Worm (Caenorhabditis elegans) whole organism, L2 larva: ENCODE measurements around the gene dur-1.

Experiments used
- F13H6.1 ChIP-seq: sonication (generic microtip); optimal IDR thresholded peaks from 2 replicates; lab custom pipeline; 2016; ENCODE audit warnings: missing genetic modification characterization, missing compliant biosample characterization
- ama-1 ChIP-seq: fragments of 150-350 bp; optimal IDR thresholded peaks from 2 replicates; lab custom pipeline; 2018; ENCODE audit warnings: inconsistent platforms
- gmeb-1 ChIP-seq: fragments of 150-350 bp; optimal IDR thresholded peaks from 2 replicates; lab custom pipeline; 2014; ENCODE audit warnings: missing biosample characterization, missing genetic modification characterization
- lin-11 ChIP-seq: fragments of 150-350 bp; sonication (generic microtip); optimal IDR thresholded peaks from 2 replicates; lab custom pipeline; 2014; ENCODE audit warnings: missing biosample characterization, missing genetic modification characterization, inconsistent platforms, mixed read lengths
- mdl-1 ChIP-seq, 2 experiments: fragments of 150-350 bp in 1 of 2; sonication (generic microtip) in 1 of 2; optimal IDR thresholded peaks; 2 replicates each; lab custom pipeline; 2017; ENCODE audit warnings: missing biosample characterization in 2 of 2, missing genetic modification characterization in 2 of 2
- nhr-12 ChIP-seq: fragments of 150-350 bp; optimal IDR thresholded peaks from 2 replicates; lab custom pipeline; 2014; ENCODE audit warnings: missing biosample characterization, missing genetic modification characterization
- nhr-129 ChIP-seq: fragments of 150-350 bp; optimal IDR thresholded peaks from 2 replicates; lab custom pipeline; 2014; ENCODE audit warnings: missing biosample characterization, missing genetic modification characterization
- nhr-6 ChIP-seq: fragments of 150-350 bp; optimal IDR thresholded peaks from 2 replicates; lab custom pipeline; 2014; ENCODE audit warnings: missing biosample characterization, missing genetic modification characterization
- sma-3 ChIP-seq: sonication (generic microtip); optimal IDR thresholded peaks from 2 replicates; lab custom pipeline; 2016; ENCODE audit warnings: missing genetic modification reagents, missing genetic modification characterization, missing compliant biosample characterization
- unc-62 ChIP-seq: fragments of 150-350 bp; optimal IDR thresholded peaks from 2 replicates; lab custom pipeline; 2014; ENCODE audit warnings: missing biosample characterization, missing genetic modification reagents, missing genetic modification characterization
- zag-1 ChIP-seq: fragments of 150-350 bp; optimal IDR thresholded peaks from 2 replicates; lab custom pipeline; 2014; ENCODE audit warnings: missing biosample characterization, missing genetic modification characterization
- ztf-4 ChIP-seq: fragments of 150-350 bp; optimal IDR thresholded peaks from 2 replicates; lab custom pipeline; 2014; ENCODE audit warnings: missing biosample characterization, missing genetic modification characterization

DNA sequence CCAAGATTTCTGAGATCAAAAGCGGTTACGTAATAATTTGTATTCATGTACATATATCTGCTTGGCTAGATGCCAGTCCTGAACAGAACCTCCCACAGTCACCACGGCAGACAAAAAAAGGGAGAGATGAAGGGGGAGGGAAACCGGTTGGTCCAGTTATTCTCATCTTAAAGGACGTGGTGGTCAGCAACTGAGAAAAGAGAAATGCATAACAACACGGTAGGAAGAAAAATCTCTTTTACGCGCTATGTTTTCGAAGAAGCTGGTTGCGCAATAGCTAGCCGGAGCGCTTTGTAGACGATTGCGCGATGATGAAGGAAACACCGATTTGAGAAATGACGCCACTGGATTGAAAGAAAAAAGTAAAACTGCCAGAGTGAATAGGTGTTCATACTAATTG lies 10.0 kb downstream of the dur-1 start:
- no peak for TF ChIP-seq nhr-12 (tag; lab: Kevin White, UChicago)
- no peak for TF ChIP-seq zag-1 (tag; lab: Kevin White, UChicago)
- TF ChIP-seq lin-11 (tag; lab: Kevin White, UChicago) = no peak
- no peak for TF ChIP-seq nhr-129 (tag; lab: Kevin White, UChicago)
- no peak for TF ChIP-seq unc-62
- no peak for TF ChIP-seq sma-3 (GFP tag; lab: Kevin White, UChicago)
- no peak for TF ChIP-seq F13H6.1 (tag; lab: Kevin White, UChicago)
- TF ChIP-seq ama-1 (lab: Kevin White, UChicago) = no peak
- no peak for TF ChIP-seq gmeb-1 (tag; lab: Kevin White, UChicago)
- no peak for TF ChIP-seq ztf-4 (tag; lab: Kevin White, UChicago)
- TF ChIP-seq nhr-6 = no peak
- no peak for TF ChIP-seq mdl-1 (tag; optimal IDR thresholded peaks at IDR 0.05; lab: Kevin White, UChicago)
